Worm (Caenorhabditis elegans): ENCODE results near the gene nhr-227.

- TF ChIP-seq sptf-1 (tag; optimal IDR thresholded peaks at IDR 0.05), result no peak
- TF ChIP-seq nhr-76 (tag; optimal IDR thresholded peaks at IDR 0.05), result no peak
- TF ChIP-seq aha-1 (tag; optimal IDR thresholded peaks at IDR 0.05), result no peak
- no peak for TF ChIP-seq lin-39 (tag; optimal IDR thresholded peaks at IDR 0.05)
- TF ChIP-seq ceh-82 (tag; optimal IDR thresholded peaks at IDR 0.05), result peak in 1 of 3 experiments; percentile 20
- TF ChIP-seq nhr-12 (tag; optimal IDR thresholded peaks at IDR 0.05), result no peak
- no peak for TF ChIP-seq nhr-11 (tag; optimal IDR thresholded peaks at IDR 0.05)
- TF ChIP-seq jun-1 (tag; optimal IDR thresholded peaks at IDR 0.05), result no peak
- TF ChIP-seq blmp-1 (tag; optimal IDR thresholded peaks at IDR 0.05), result peak; percentile 80
- TF ChIP-seq elt-2 (tag; optimal IDR thresholded peaks at IDR 0.05), result peak; percentile 18
- no peak for TF ChIP-seq mdl-1 (tag; optimal IDR thresholded peaks at IDR 0.05)
These were observed 49.4 kb upstream of the nhr-227 start, which contains the start of gene cyp-33C4 for ce11 chrV:2235848-2236247.

Measured in whole organism, L1 larva.